Worm (Caenorhabditis elegans) whole organism, L1 larva: ENCODE data around the gene T22F3.8.

Experiments
- Y116A8C.19 ChIP-seq: sonication (generic microtip); optimal IDR thresholded peaks from 2 replicates; lab custom pipeline; 2016; ENCODE audit warnings: missing compliant biosample characterization, missing genetic modification characterization, borderline replicate concordance
- alr-1 ChIP-seq: fragments of 200-800 bp; sonication (Bioruptor generic); optimal IDR thresholded peaks from 2 replicates; lab custom pipeline; 2018; ENCODE audit warnings: borderline replicate concordance, mild to moderate bottlenecking, missing genetic modification characterization, missing compliant biosample characterization
- aly-2 ChIP-seq: fragments of 150-350 bp; optimal IDR thresholded peaks from 2 replicates; lab custom pipeline; 2014; ENCODE audit warnings: missing biosample characterization, missing genetic modification characterization
- blmp-1 ChIP-seq: fragments of 150-350 bp; optimal IDR thresholded peaks from 2 replicates; lab custom pipeline; 2014; ENCODE audit warnings: missing biosample characterization, missing genetic modification characterization
- ceh-63 ChIP-seq: fragments of 200-800 bp; sonication (Bioruptor generic); optimal IDR thresholded peaks from 2 replicates; lab custom pipeline; 2018; ENCODE audit warnings: mild to moderate bottlenecking, missing genetic modification characterization, missing compliant biosample characterization
- ceh-8 ChIP-seq: fragments of 200-800 bp; sonication (Bioruptor generic); optimal IDR thresholded peaks from 2 replicates; lab custom pipeline; 2018; ENCODE audit warnings: mild to moderate bottlenecking, missing genetic modification characterization, moderate library complexity, missing compliant biosample characterization
- ceh-88 ChIP-seq: fragments of 200-800 bp; sonication (Bioruptor generic); IDR thresholded peaks from 2 replicates; pipeline ENCODE4 v1.3.6; 2022; ENCODE audit warnings: missing genetic modification characterization, missing compliant biosample characterization
- dpl-1 ChIP-seq, 3 experiments: fragments of 150-350 bp in 2 of 3; sonication (generic microtip) in 1 of 3; optimal IDR thresholded peaks; 2 replicates each; lab custom pipeline; 2014 to 2017; ENCODE audit warnings: missing biosample characterization in 3 of 3, missing genetic modification characterization in 3 of 3, missing genetic modification reagents in 3 of 3
- efl-1 ChIP-seq, 4 experiments: fragments of 150-350 bp; optimal IDR thresholded peaks in 3 of 4; peaks in 1 of 4; 1 replicate in 1 of 4; 2 replicates in 3 of 4; lab custom pipeline; 2014; ENCODE audit warnings: missing biosample characterization in 2 of 4, missing genetic modification characterization in 2 of 4, missing genetic modification reagents in 2 of 4
- efl-3 ChIP-seq: fragments of 200-800 bp; sonication (Bioruptor generic); optimal IDR thresholded peaks from 2 replicates; lab custom pipeline; 2018; ENCODE audit warnings: mild to moderate bottlenecking, missing genetic modification characterization, missing compliant biosample characterization
- elt-2 ChIP-seq: sonication (generic microtip); optimal IDR thresholded peaks from 2 replicates; lab custom pipeline; 2016; ENCODE audit warnings: missing genetic modification characterization, mild to moderate bottlenecking, inconsistent platforms, missing compliant biosample characterization, missing genetic modification reagents
- fkh-10 ChIP-seq: sonication (generic microtip); optimal IDR thresholded peaks from 2 replicates; lab custom pipeline; 2017; ENCODE audit warnings: missing biosample characterization, missing genetic modification reagents, missing genetic modification characterization
- fkh-4 ChIP-seq: sonication (generic microtip); optimal IDR thresholded peaks from 2 replicates; lab custom pipeline; 2016; ENCODE audit warnings: missing compliant biosample characterization, missing genetic modification characterization, borderline replicate concordance
- fkh-8 ChIP-seq: sonication (generic microtip); optimal IDR thresholded peaks from 2 replicates; lab custom pipeline; 2016; ENCODE audit warnings: mild to moderate bottlenecking, missing genetic modification characterization, missing compliant biosample characterization
- fos-1 ChIP-seq: fragments of 150-350 bp; optimal IDR thresholded peaks from 2 replicates; lab custom pipeline; 2014; ENCODE audit warnings: missing biosample characterization, missing genetic modification characterization
- grh-1 ChIP-seq: fragments of 200-800 bp; sonication (Bioruptor generic); IDR thresholded peaks from 2 replicates; pipeline ENCODE4 v1.3.6; 2022; ENCODE audit warnings: missing genetic modification reagents, missing genetic modification characterization, missing compliant biosample characterization
- hlh-17 ChIP-seq: fragments of 200-800 bp; sonication (Bioruptor generic); optimal IDR thresholded peaks from 2 replicates; lab custom pipeline; 2018; ENCODE audit warnings: missing genetic modification characterization, mild to moderate bottlenecking, missing compliant biosample characterization, moderate library complexity, borderline replicate concordance
- isw-1 ChIP-seq: fragments of 200-800 bp; sonication (Bioruptor generic); IDR thresholded peaks from 2 replicates; pipeline ENCODE4 v1.3.6; 2022; ENCODE audit warnings: missing genetic modification characterization, missing compliant biosample characterization
- jun-1 ChIP-seq: fragments of 150-350 bp; optimal IDR thresholded peaks from 2 replicates; lab custom pipeline; 2014; ENCODE audit warnings: missing biosample characterization, missing genetic modification reagents, missing genetic modification characterization
- lin-14 ChIP-seq: fragments of 200-800 bp; sonication (Bioruptor generic); optimal IDR thresholded peaks from 2 replicates; lab custom pipeline; 2018; ENCODE audit warnings: mild to moderate bottlenecking, missing genetic modification characterization, moderate library complexity, missing compliant biosample characterization
- lin-15B ChIP-seq: fragments of 150-350 bp; sonication (generic microtip); optimal IDR thresholded peaks from 3 replicates; lab custom pipeline; 2014; ENCODE audit warnings: missing biosample characterization, missing genetic modification characterization
- lin-35 ChIP-seq, 2 experiments: fragments of 150-350 bp; optimal IDR thresholded peaks; 2 replicates each; lab custom pipeline; 2014; ENCODE audit warnings: missing biosample characterization in 2 of 2, missing genetic modification characterization in 2 of 2, missing genetic modification reagents in 2 of 2
- lin-39 ChIP-seq: fragments of 150-350 bp; optimal IDR thresholded peaks from 2 replicates; lab custom pipeline; 2014; ENCODE audit warnings: missing biosample characterization, missing genetic modification reagents, missing genetic modification characterization
- mab-9 ChIP-seq: fragments of 200-800 bp; sonication (Bioruptor generic); IDR thresholded peaks from 2 replicates; pipeline ENCODE4 v1.3.6; 2022; ENCODE audit warnings: missing genetic modification reagents, missing genetic modification characterization, missing compliant biosample characterization
- mdl-1 ChIP-seq, 2 experiments: fragments of 150-350 bp; optimal IDR thresholded peaks; 2 replicates each; lab custom pipeline; 2014 to 2017; ENCODE audit warnings: missing biosample characterization in 2 of 2, missing genetic modification characterization in 2 of 2, inconsistent platforms in 1 of 2
- nhr-20 ChIP-seq: sonication (generic microtip); optimal IDR thresholded peaks from 2 replicates; lab custom pipeline; 2016; ENCODE audit warnings: mild to moderate bottlenecking, missing genetic modification characterization, missing compliant biosample characterization
- nhr-28 ChIP-seq: fragments of 150-350 bp; optimal IDR thresholded peaks from 2 replicates; lab custom pipeline; 2014; ENCODE audit warnings: missing biosample characterization, missing genetic modification characterization
- nhr-71 ChIP-seq: sonication (generic microtip); optimal IDR thresholded peaks from 2 replicates; lab custom pipeline; 2016; ENCODE audit warnings: mild to moderate bottlenecking, missing genetic modification characterization, moderate library complexity, missing compliant biosample characterization
- nhr-84 ChIP-seq: sonication (generic microtip); optimal IDR thresholded peaks from 2 replicates; lab custom pipeline; 2017; ENCODE audit warnings: missing biosample characterization, missing genetic modification characterization
- nhr-90 ChIP-seq: sonication (generic microtip); optimal IDR thresholded peaks from 2 replicates; lab custom pipeline; 2016; ENCODE audit warnings: mild to moderate bottlenecking, missing genetic modification characterization, missing compliant biosample characterization; ENCODE audit not compliant: poor library complexity
- skn-1 ChIP-seq: fragments of 150-350 bp; optimal IDR thresholded peaks from 2 replicates; lab custom pipeline; 2014; ENCODE audit warnings: missing biosample characterization, missing genetic modification characterization
- sptf-1 ChIP-seq: fragments of 150-350 bp; optimal IDR thresholded peaks from 2 replicates; lab custom pipeline; 2014; ENCODE audit warnings: missing biosample characterization, missing genetic modification characterization
- sup-37 ChIP-seq: fragments of 200-800 bp; sonication (Bioruptor generic); optimal IDR thresholded peaks from 2 replicates; lab custom pipeline; 2018; ENCODE audit warnings: mild to moderate bottlenecking, missing genetic modification characterization, missing compliant biosample characterization
- swsn-7 ChIP-seq: sonication (generic microtip); optimal IDR thresholded peaks from 2 replicates; lab custom pipeline; 2016; ENCODE audit warnings: missing genetic modification characterization, missing compliant biosample characterization
- tbx-2 ChIP-seq: sonication (generic microtip); optimal IDR thresholded peaks from 2 replicates; lab custom pipeline; 2016; ENCODE audit warnings: missing genetic modification characterization, missing compliant biosample characterization
- tlp-1 ChIP-seq: fragments of 150-350 bp; optimal IDR thresholded peaks from 2 replicates; lab custom pipeline; 2014; ENCODE audit warnings: missing biosample characterization, missing genetic modification characterization
- unc-30 ChIP-seq: sonication (generic microtip); optimal IDR thresholded peaks from 2 replicates; lab custom pipeline; 2017; ENCODE audit warnings: missing biosample characterization, missing genetic modification characterization
- vab-15 ChIP-seq: sonication (generic microtip); optimal IDR thresholded peaks from 2 replicates; lab custom pipeline; 2017; ENCODE audit warnings: missing genotype, mild to moderate bottlenecking, missing genetic modification characterization, missing compliant biosample characterization
- xbp-1 ChIP-seq: sonication (generic microtip); optimal IDR thresholded peaks from 2 replicates; lab custom pipeline; 2016; ENCODE audit warnings: missing genetic modification characterization, missing compliant biosample characterization
- zag-1 ChIP-seq: fragments of 150-350 bp; optimal IDR thresholded peaks from 2 replicates; lab custom pipeline; 2014; ENCODE audit warnings: missing biosample characterization, missing genetic modification characterization
- ztf-11 ChIP-seq, 2 experiments: sonication (generic microtip); optimal IDR thresholded peaks; 2 replicates each; lab custom pipeline; 2016 to 2017; ENCODE audit warnings: missing genetic modification characterization in 2 of 2, missing biosample characterization in 1 of 2, missing compliant biosample characterization in 1 of 2
- ztf-4 ChIP-seq: fragments of 150-350 bp; optimal IDR thresholded peaks from 2 replicates; lab custom pipeline; 2014; ENCODE audit warnings: missing biosample characterization, missing genetic modification characterization

The T22F3.8 gene

ce11 chrV:3633041-3633440, 27.8 kb upstream of the T22F3.8 start, which contains the start of gene F59B1.2:
TSS of gene F59B1.2 (plus strand) at chrV:3633341.
- TF ChIP-seq ztf-11 (tag; optimal IDR thresholded peaks at IDR 0.05; lab: Kevin White, UChicago) (no peak), lin-14 (GFP tag; lab: Kevin White, UChicago) (no peak), Y116A8C.19 (tag; lab: Kevin White, UChicago) (no peak), lin-15B (tag; lab: Kevin White, UChicago) (no peak), tlp-1 (tag; lab: Kevin White, UChicago) (no peak), jun-1 (tag; lab: Kevin White, UChicago) (no peak), isw-1 (no peak), hlh-17 (GFP tag; lab: Kevin White, UChicago) (no peak), fkh-8 (tag; lab: Kevin White, UChicago) (no peak), skn-1 (tag; lab: Kevin White, UChicago) (no peak), swsn-7 (tag; lab: Kevin White, UChicago) (no peak), nhr-20 (tag; lab: Kevin White, UChicago) (no peak), aly-2 (tag; lab: Kevin White, UChicago) (no peak), alr-1 (tag; lab: Kevin White, UChicago) (no peak), ztf-4 (tag; lab: Kevin White, UChicago) (no peak), vab-15 (tag; lab: Kevin White, UChicago) (no peak)

DNA sequence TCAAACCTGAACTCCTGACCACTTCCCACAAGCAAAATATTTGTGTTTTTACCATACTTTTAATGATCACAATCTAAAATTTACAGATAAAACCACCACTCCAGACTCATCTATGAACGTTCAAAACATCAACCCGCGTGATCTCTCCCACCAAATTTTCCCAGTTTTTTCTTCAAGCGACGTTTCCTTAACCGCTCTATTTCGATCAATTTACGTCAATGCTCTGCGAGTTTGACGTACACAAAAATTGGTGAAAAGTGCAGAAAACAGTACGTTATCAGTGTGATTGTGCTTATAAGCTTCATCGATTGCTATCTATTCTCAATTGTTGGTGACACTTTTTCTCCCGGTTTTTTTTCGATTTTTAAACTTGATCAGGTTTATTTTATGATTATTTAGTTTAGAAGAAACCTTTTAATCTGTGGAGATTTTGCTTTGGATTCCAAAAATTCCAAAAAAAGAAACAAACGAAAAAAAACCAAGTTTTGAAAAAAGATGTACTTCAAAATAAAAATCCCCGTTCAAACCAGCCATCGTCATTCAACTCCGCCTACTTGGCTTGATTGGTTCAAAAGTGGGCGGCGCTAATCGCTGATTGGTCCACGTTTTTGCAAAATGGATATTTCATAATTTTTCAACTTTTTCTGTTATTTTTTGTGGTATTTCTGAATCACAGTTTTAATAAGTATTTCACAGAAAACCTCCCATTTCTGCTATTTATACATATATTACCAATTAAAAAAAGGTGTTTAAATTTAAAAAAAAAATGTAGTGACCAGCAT, 27.2 kb upstream of the T22F3.8 start:
- TF ChIP-seq zag-1 (tag; lab: Kevin White, UChicago) (no peak), xbp-1 (tag; lab: Kevin White, UChicago) (no peak), lin-39 (no peak), efl-3 (GFP tag; lab: Kevin White, UChicago) (no peak), fos-1 (tag; lab: Kevin White, UChicago) (no peak), vab-15 (tag; lab: Kevin White, UChicago) (no peak), ceh-8 (no peak), sup-37 (no peak), dpl-1 (GFP tag; optimal IDR thresholded peaks at IDR 0.05; lab: Kevin White, UChicago) (no peak), fkh-10 (GFP tag; lab: Kevin White, UChicago) (no peak), grh-1 (GFP tag; lab: Robert Waterston, UW) (no peak), tlp-1 (tag; lab: Kevin White, UChicago) (no peak), blmp-1 (tag; lab: Kevin White, UChicago) (no peak), lin-15B (tag; lab: Kevin White, UChicago) (no peak), efl-1 (optimal IDR thresholded peaks at IDR 0.05; lab: Kevin White, UChicago) (no peak), efl-1 (GFP tag; optimal IDR thresholded peaks at IDR 0.05 in 1 of 2; lab: Kevin White, UChicago) (no peak), tbx-2 (no peak), ceh-88 (GFP tag; lab: Robert Waterston, UW) (no peak), unc-30 (tag; lab: Kevin White, UChicago) (no peak), ceh-63 (GFP tag; lab: Kevin White, UChicago) (no peak), fkh-4 (tag; lab: Kevin White, UChicago) (no peak), lin-35 (GFP tag; optimal IDR thresholded peaks at IDR 0.05; lab: Kevin White, UChicago) (peak in 1 of 2 experiments; percentile 40), nhr-71 (peak; percentile 30), mdl-1 (tag; optimal IDR thresholded peaks at IDR 0.05; lab: Kevin White, UChicago) (peak in 1 of 2 experiments; percentile 13), sptf-1 (tag; lab: Kevin White, UChicago) (no peak), nhr-28 (no peak), nhr-84 (tag; lab: Kevin White, UChicago) (no peak), mab-9 (GFP tag; lab: Robert Waterston, UW) (no peak), nhr-90 (tag; lab: Kevin White, UChicago) (peak; percentile 37), elt-2 (peak; percentile 84)
